Worm (Caenorhabditis elegans) whole organism, mixed stage, embryonic: ENCODE data around the gene C02B10.3.

Source experiments
- unc-62 ChIP-seq: fragments of 150-350 bp; optimal IDR thresholded peaks from 2 replicates; lab custom pipeline; 2014; ENCODE audit warnings: missing biosample characterization, missing genetic modification reagents, missing genetic modification characterization
- ztf-11 ChIP-seq: fragments of 150-350 bp; optimal IDR thresholded peaks from 2 replicates; lab custom pipeline; 2014; ENCODE audit warnings: missing biosample characterization, missing genetic modification characterization

ce11 chrIV:5083832-5084231, 19.2 kb downstream of the C02B10.3 start:
- TF ChIP-seq ztf-11 (tag; lab: Kevin White, UChicago) (no peak), unc-62 (GFP tag; lab: Kevin White, UChicago) (no peak)
